Worm (Caenorhabditis elegans) whole organism, L1 larva: ENCODE data around the gene F54B3.4.
A peak's percentile ranks its signal among the peaks of the same experiment; 100 is the strongest.

Experiments used
- C16A3.4 ChIP-seq: fragments of 150-350 bp; optimal IDR thresholded peaks from 2 replicates; lab custom pipeline; 2014; ENCODE audit warnings: missing biosample characterization, missing genetic modification characterization
- C34B4.2 ChIP-seq: sonication (generic microtip); optimal IDR thresholded peaks from 2 replicates; lab custom pipeline; 2017; ENCODE audit warnings: mild to moderate bottlenecking, missing genetic modification characterization, missing compliant biosample characterization
- Y116A8C.19 ChIP-seq: sonication (generic microtip); optimal IDR thresholded peaks from 2 replicates; lab custom pipeline; 2016; ENCODE audit warnings: missing compliant biosample characterization, missing genetic modification characterization, borderline replicate concordance
- alr-1 ChIP-seq: fragments of 200-800 bp; sonication (Bioruptor generic); optimal IDR thresholded peaks from 2 replicates; lab custom pipeline; 2018; ENCODE audit warnings: borderline replicate concordance, mild to moderate bottlenecking, missing genetic modification characterization, missing compliant biosample characterization
- blmp-1 ChIP-seq: fragments of 150-350 bp; optimal IDR thresholded peaks from 2 replicates; lab custom pipeline; 2014; ENCODE audit warnings: missing biosample characterization, missing genetic modification characterization
- ceh-63 ChIP-seq: fragments of 200-800 bp; sonication (Bioruptor generic); optimal IDR thresholded peaks from 2 replicates; lab custom pipeline; 2018; ENCODE audit warnings: mild to moderate bottlenecking, missing genetic modification characterization, missing compliant biosample characterization
- ceh-82 ChIP-seq, 3 experiments: fragments of 150-350 bp in 1 of 3; sonication (generic microtip) in 2 of 3; optimal IDR thresholded peaks; 2 replicates each; lab custom pipeline; 2014 to 2017; ENCODE audit warnings: missing biosample characterization in 3 of 3, missing genetic modification characterization in 3 of 3
- ceh-88 ChIP-seq: fragments of 200-800 bp; sonication (Bioruptor generic); IDR thresholded peaks from 2 replicates; pipeline ENCODE4 v1.3.6; 2022; ENCODE audit warnings: missing genetic modification characterization, missing compliant biosample characterization
- ceh-90 ChIP-seq: sonication (generic microtip); optimal IDR thresholded peaks from 2 replicates; lab custom pipeline; 2016; ENCODE audit warnings: missing genetic modification characterization, missing compliant biosample characterization
- dpl-1 ChIP-seq, 3 experiments: fragments of 150-350 bp in 2 of 3; sonication (generic microtip) in 1 of 3; optimal IDR thresholded peaks; 2 replicates each; lab custom pipeline; 2014 to 2017; ENCODE audit warnings: missing biosample characterization in 3 of 3, missing genetic modification characterization in 3 of 3, missing genetic modification reagents in 3 of 3
- efl-1 ChIP-seq, 4 experiments: fragments of 150-350 bp; optimal IDR thresholded peaks in 3 of 4; peaks in 1 of 4; 1 replicate in 1 of 4; 2 replicates in 3 of 4; lab custom pipeline; 2014; ENCODE audit warnings: missing biosample characterization in 2 of 4, missing genetic modification characterization in 2 of 4, missing genetic modification reagents in 2 of 4
- efl-3 ChIP-seq: fragments of 200-800 bp; sonication (Bioruptor generic); optimal IDR thresholded peaks from 2 replicates; lab custom pipeline; 2018; ENCODE audit warnings: mild to moderate bottlenecking, missing genetic modification characterization, missing compliant biosample characterization
- elt-3 ChIP-seq, 6 experiments: fragments of 150-350 bp in 1 of 6; sonication (generic microtip); optimal IDR thresholded peaks; 2 replicates each; lab custom pipeline; 2017 to 2018; ENCODE audit warnings: missing biosample characterization in 6 of 6, missing genetic modification characterization in 6 of 6, inconsistent platforms in 1 of 6
- ets-5 ChIP-seq: fragments of 200-800 bp; sonication (Bioruptor generic); IDR thresholded peaks from 2 replicates; pipeline ENCODE4 v1.3.6; 2022; ENCODE audit warnings: missing genetic modification characterization, missing compliant biosample characterization
- fkh-10 ChIP-seq: sonication (generic microtip); optimal IDR thresholded peaks from 2 replicates; lab custom pipeline; 2017; ENCODE audit warnings: missing biosample characterization, missing genetic modification reagents, missing genetic modification characterization
- fkh-4 ChIP-seq: sonication (generic microtip); optimal IDR thresholded peaks from 2 replicates; lab custom pipeline; 2016; ENCODE audit warnings: missing compliant biosample characterization, missing genetic modification characterization, borderline replicate concordance
- hlh-17 ChIP-seq: fragments of 200-800 bp; sonication (Bioruptor generic); optimal IDR thresholded peaks from 2 replicates; lab custom pipeline; 2018; ENCODE audit warnings: missing genetic modification characterization, mild to moderate bottlenecking, missing compliant biosample characterization, moderate library complexity, borderline replicate concordance
- hlh-4 ChIP-seq: sonication (generic microtip); optimal IDR thresholded peaks from 2 replicates; lab custom pipeline; 2016; ENCODE audit warnings: mild to moderate bottlenecking, missing genetic modification characterization, missing compliant biosample characterization
- hpl-2 ChIP-seq: fragments of 150-350 bp; optimal IDR thresholded peaks from 2 replicates; lab custom pipeline; 2014; ENCODE audit warnings: missing biosample characterization, missing genetic modification reagents, missing genetic modification characterization
- irx-1 ChIP-seq: sonication (generic microtip); optimal IDR thresholded peaks from 2 replicates; lab custom pipeline; 2016; ENCODE audit warnings: missing genetic modification characterization, missing compliant biosample characterization
- jun-1 ChIP-seq: fragments of 150-350 bp; optimal IDR thresholded peaks from 2 replicates; lab custom pipeline; 2014; ENCODE audit warnings: missing biosample characterization, missing genetic modification reagents, missing genetic modification characterization
- lin-13 ChIP-seq: fragments of 150-350 bp; optimal IDR thresholded peaks from 2 replicates; lab custom pipeline; 2014; ENCODE audit warnings: missing biosample characterization, missing genetic modification reagents, missing genetic modification characterization
- lin-14 ChIP-seq: fragments of 200-800 bp; sonication (Bioruptor generic); optimal IDR thresholded peaks from 2 replicates; lab custom pipeline; 2018; ENCODE audit warnings: mild to moderate bottlenecking, missing genetic modification characterization, moderate library complexity, missing compliant biosample characterization
- lin-35 ChIP-seq, 2 experiments: fragments of 150-350 bp; optimal IDR thresholded peaks; 2 replicates each; lab custom pipeline; 2014; ENCODE audit warnings: missing biosample characterization in 2 of 2, missing genetic modification characterization in 2 of 2, missing genetic modification reagents in 2 of 2
- lin-39 ChIP-seq: fragments of 150-350 bp; optimal IDR thresholded peaks from 2 replicates; lab custom pipeline; 2014; ENCODE audit warnings: missing biosample characterization, missing genetic modification reagents, missing genetic modification characterization
- lsy-2 ChIP-seq, 2 experiments: fragments of 150-350 bp; optimal IDR thresholded peaks; 2 replicates each; lab custom pipeline; 2014; ENCODE audit warnings: missing biosample characterization in 2 of 2, missing genetic modification characterization in 2 of 2
- mab-9 ChIP-seq: fragments of 200-800 bp; sonication (Bioruptor generic); IDR thresholded peaks from 2 replicates; pipeline ENCODE4 v1.3.6; 2022; ENCODE audit warnings: missing genetic modification reagents, missing genetic modification characterization, missing compliant biosample characterization
- mdl-1 ChIP-seq, 2 experiments: fragments of 150-350 bp; optimal IDR thresholded peaks; 2 replicates each; lab custom pipeline; 2014 to 2017; ENCODE audit warnings: missing biosample characterization in 2 of 2, missing genetic modification characterization in 2 of 2, inconsistent platforms in 1 of 2
- mef-2 ChIP-seq: fragments of 150-350 bp; optimal IDR thresholded peaks from 2 replicates; lab custom pipeline; 2014; ENCODE audit warnings: missing biosample characterization, missing genetic modification characterization
- mep-1 ChIP-seq: fragments of 150-350 bp; optimal IDR thresholded peaks from 2 replicates; lab custom pipeline; 2014; ENCODE audit warnings: missing biosample characterization, missing genetic modification characterization
- nhr-19 ChIP-seq: fragments of 200-800 bp; sonication (Bioruptor generic); conservative IDR thresholded peaks from 2 replicates; pipeline ENCODE4 v1.3.6; 2022; ENCODE audit warnings: missing genetic modification characterization, missing compliant biosample characterization
- nhr-20 ChIP-seq: sonication (generic microtip); optimal IDR thresholded peaks from 2 replicates; lab custom pipeline; 2016; ENCODE audit warnings: mild to moderate bottlenecking, missing genetic modification characterization, missing compliant biosample characterization
- nhr-47 ChIP-seq: sonication (generic microtip); optimal IDR thresholded peaks from 2 replicates; lab custom pipeline; 2016; ENCODE audit warnings: mild to moderate bottlenecking, missing genetic modification characterization, moderate library complexity, missing compliant biosample characterization
- nhr-71 ChIP-seq: sonication (generic microtip); optimal IDR thresholded peaks from 2 replicates; lab custom pipeline; 2016; ENCODE audit warnings: mild to moderate bottlenecking, missing genetic modification characterization, moderate library complexity, missing compliant biosample characterization
- nhr-76 ChIP-seq: sonication (generic microtip); optimal IDR thresholded peaks from 2 replicates; lab custom pipeline; 2017; ENCODE audit warnings: missing biosample characterization, missing genetic modification characterization
- nhr-77 ChIP-seq: fragments of 150-350 bp; optimal IDR thresholded peaks from 2 replicates; lab custom pipeline; 2014; ENCODE audit warnings: missing biosample characterization, missing genetic modification characterization
- nhr-85 ChIP-seq: sonication (generic microtip); peaks from one replicate; lab custom pipeline; 2016; ENCODE audit warnings: missing genetic modification characterization, inconsistent platforms, missing compliant biosample characterization
- pax-3 ChIP-seq: fragments of 200-800 bp; sonication (Bioruptor generic); optimal IDR thresholded peaks from 2 replicates; lab custom pipeline; 2018; ENCODE audit warnings: mild to moderate bottlenecking, missing genetic modification characterization, moderate library complexity, missing compliant biosample characterization
- pqm-1 ChIP-seq: sonication (generic microtip); optimal IDR thresholded peaks from 3 replicates; lab custom pipeline; 2017; ENCODE audit warnings: missing biosample characterization, missing genetic modification characterization
- rnt-1 ChIP-seq: sonication (generic microtip); optimal IDR thresholded peaks from 2 replicates; lab custom pipeline; 2016; ENCODE audit warnings: mild to moderate bottlenecking, missing genetic modification characterization, moderate library complexity, missing compliant biosample characterization
- skn-1 ChIP-seq: fragments of 150-350 bp; optimal IDR thresholded peaks from 2 replicates; lab custom pipeline; 2014; ENCODE audit warnings: missing biosample characterization, missing genetic modification characterization
- snpc-4 ChIP-seq: fragments of 150-350 bp; optimal IDR thresholded peaks from 2 replicates; lab custom pipeline; 2014; ENCODE audit warnings: missing biosample characterization, missing genetic modification characterization
- snu-23 ChIP-seq: sonication (generic microtip); optimal IDR thresholded peaks from 2 replicates; lab custom pipeline; 2016; ENCODE audit warnings: missing genetic modification characterization, missing compliant biosample characterization
- sox-4 ChIP-seq: sonication (generic microtip); optimal IDR thresholded peaks from 2 replicates; lab custom pipeline; 2016; ENCODE audit warnings: missing genetic modification characterization, missing compliant biosample characterization
- tbx-2 ChIP-seq: sonication (generic microtip); optimal IDR thresholded peaks from 2 replicates; lab custom pipeline; 2016; ENCODE audit warnings: missing genetic modification characterization, missing compliant biosample characterization
- tlp-1 ChIP-seq: fragments of 150-350 bp; optimal IDR thresholded peaks from 2 replicates; lab custom pipeline; 2014; ENCODE audit warnings: missing biosample characterization, missing genetic modification characterization
- unc-130 ChIP-seq: fragments of 150-350 bp; optimal IDR thresholded peaks from 2 replicates; lab custom pipeline; 2017; ENCODE audit warnings: missing biosample characterization, missing genetic modification characterization, inconsistent platforms
- unc-62 ChIP-seq: fragments of 150-350 bp; optimal IDR thresholded peaks from 2 replicates; lab custom pipeline; 2014; ENCODE audit warnings: missing biosample characterization, missing genetic modification reagents, missing genetic modification characterization
- vab-15 ChIP-seq: sonication (generic microtip); optimal IDR thresholded peaks from 2 replicates; lab custom pipeline; 2017; ENCODE audit warnings: missing genotype, mild to moderate bottlenecking, missing genetic modification characterization, missing compliant biosample characterization
- zag-1 ChIP-seq: fragments of 150-350 bp; optimal IDR thresholded peaks from 2 replicates; lab custom pipeline; 2014; ENCODE audit warnings: missing biosample characterization, missing genetic modification characterization
- ztf-11 ChIP-seq, 2 experiments: sonication (generic microtip); optimal IDR thresholded peaks; 2 replicates each; lab custom pipeline; 2016 to 2017; ENCODE audit warnings: missing genetic modification characterization in 2 of 2, missing biosample characterization in 1 of 2, missing compliant biosample characterization in 1 of 2
- ztf-4 ChIP-seq: fragments of 150-350 bp; optimal IDR thresholded peaks from 2 replicates; lab custom pipeline; 2014; ENCODE audit warnings: missing biosample characterization, missing genetic modification characterization

The F54B3.4 gene

DNA sequence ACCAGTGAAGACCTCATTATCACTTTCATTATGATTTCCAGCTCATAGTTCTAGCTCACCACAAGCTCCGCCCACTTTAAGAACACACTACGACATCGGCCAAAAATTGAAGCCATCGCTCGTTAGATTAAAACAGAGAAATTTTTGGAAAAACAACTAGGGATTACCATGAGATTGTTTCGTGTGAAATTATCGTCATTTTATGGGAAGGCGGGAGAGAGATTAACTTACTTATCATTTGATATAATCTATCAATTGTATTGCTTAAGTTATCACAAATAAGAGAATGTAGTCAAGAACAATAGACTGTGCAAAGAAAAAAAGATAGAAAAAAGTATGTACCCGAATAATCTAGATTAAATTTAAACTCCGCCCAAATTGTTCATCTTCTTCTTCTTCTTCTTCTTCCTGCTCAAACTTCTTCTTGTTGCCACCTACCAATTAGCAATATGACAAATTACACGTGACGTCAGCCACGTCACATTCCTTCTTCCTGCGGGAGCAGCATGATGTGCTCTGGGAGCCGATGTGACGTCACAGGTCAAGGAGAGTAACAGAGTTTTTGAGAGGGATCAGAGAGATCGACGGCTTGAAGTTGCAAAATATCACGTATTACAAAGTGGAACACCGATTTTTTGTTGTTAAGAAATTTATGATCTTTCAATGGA lies 29.2 kb upstream of the F54B3.4 start, which contains the start of gene nep-26 (continued):
- no peak for TF ChIP-seq pax-3 (tag; lab: Kevin White, UChicago)
- no peak for TF ChIP-seq C34B4.2 (tag; lab: Kevin White, UChicago)
- TF ChIP-seq hpl-2 (GFP tag; lab: Kevin White, UChicago): no peak
- peak; percentile 85 for TF ChIP-seq rnt-1 (tag; lab: Kevin White, UChicago)
- TF ChIP-seq Y116A8C.19 (tag; lab: Kevin White, UChicago): no peak
- TF ChIP-seq alr-1 (tag; lab: Kevin White, UChicago): no peak
- no peak for TF ChIP-seq snpc-4 (tag; lab: Kevin White, UChicago)
- no peak for TF ChIP-seq sox-4
- TF ChIP-seq hlh-4 (tag; lab: Kevin White, UChicago): no peak
- peak in 1 of 2 experiments; percentile 9 for TF ChIP-seq lin-35 (GFP tag; optimal IDR thresholded peaks at IDR 0.05; lab: Kevin White, UChicago)
- TF ChIP-seq tbx-2: peak; percentile 41
- TF ChIP-seq ceh-63: no peak
- TF ChIP-seq mdl-1 (tag; optimal IDR thresholded peaks at IDR 0.05; lab: Kevin White, UChicago): peak in 1 of 2 experiments; percentile 63
- no peak for TF ChIP-seq ceh-82 (tag; optimal IDR thresholded peaks at IDR 0.05; lab: Kevin White, UChicago)
- TF ChIP-seq nhr-19 (GFP tag; lab: Robert Waterston, UW): peak; percentile 78
- no peak for TF ChIP-seq mep-1 (tag; lab: Kevin White, UChicago)
- TF ChIP-seq efl-1 (optimal IDR thresholded peaks at IDR 0.05; lab: Kevin White, UChicago): peak in 1 of 2 experiments; percentile 39
- no peak for TF ChIP-seq efl-1 (GFP tag; optimal IDR thresholded peaks at IDR 0.05 in 1 of 2; lab: Kevin White, UChicago)
- TF ChIP-seq fkh-4 (tag; lab: Kevin White, UChicago): no peak
- TF ChIP-seq nhr-77 (tag; lab: Kevin White, UChicago): no peak
- no peak for TF ChIP-seq nhr-85 (tag; lab: Kevin White, UChicago)
- TF ChIP-seq jun-1 (tag; lab: Kevin White, UChicago): no peak
- peak; percentile 64 for TF ChIP-seq unc-130 (tag; lab: Kevin White, UChicago)
- TF ChIP-seq ceh-88 (GFP tag; lab: Robert Waterston, UW): no peak
- no peak for TF ChIP-seq vab-15 (tag; lab: Kevin White, UChicago)
- no peak for TF ChIP-seq zag-1 (tag; lab: Kevin White, UChicago)
- TF ChIP-seq nhr-47 (tag; lab: Kevin White, UChicago): peak; percentile 30
- TF ChIP-seq fkh-10 (GFP tag; lab: Kevin White, UChicago): no peak
- peak; percentile 21 to 40 for TF ChIP-seq lsy-2 (tag; optimal IDR thresholded peaks at IDR 0.05; lab: Kevin White, UChicago)
- TF ChIP-seq snu-23 (GFP tag; lab: Kevin White, UChicago): peak; percentile 51
- TF ChIP-seq nhr-71: peak; percentile 90
- no peak for TF ChIP-seq elt-3 (tag; optimal IDR thresholded peaks at IDR 0.05; lab: Kevin White, UChicago)
- no peak for TF ChIP-seq mef-2 (tag; lab: Kevin White, UChicago)
- no peak for TF ChIP-seq irx-1 (tag; lab: Kevin White, UChicago)
- peak; percentile 80 for TF ChIP-seq lin-39 (tag; lab: Kevin White, UChicago)
- peak; percentile 24 for TF ChIP-seq lin-13
- TF ChIP-seq hlh-17 (GFP tag; lab: Kevin White, UChicago): no peak
- TF ChIP-seq ztf-11 (tag; optimal IDR thresholded peaks at IDR 0.05; lab: Kevin White, UChicago): no peak
- no peak for TF ChIP-seq mab-9
- no peak for TF ChIP-seq unc-62 (GFP tag; lab: Kevin White, UChicago)
- no peak for TF ChIP-seq skn-1 (tag; lab: Kevin White, UChicago)
- peak; percentile 81 for TF ChIP-seq lin-14
- TF ChIP-seq C16A3.4 (tag; lab: Kevin White, UChicago): no peak
- peak; percentile 77 for TF ChIP-seq ztf-4 (tag; lab: Kevin White, UChicago)
- TF ChIP-seq nhr-20 (tag; lab: Kevin White, UChicago): peak; percentile 66
- TF ChIP-seq nhr-76: no peak
- peak in 1 of 3 experiments; percentile 11 for TF ChIP-seq dpl-1 (GFP tag; optimal IDR thresholded peaks at IDR 0.05; lab: Kevin White, UChicago)
- no peak for TF ChIP-seq tlp-1
- no peak for TF ChIP-seq ets-5 (GFP tag; lab: Robert Waterston, UW)
- no peak for TF ChIP-seq pqm-1 (tag; lab: Kevin White, UChicago)
- TF ChIP-seq blmp-1 (tag; lab: Kevin White, UChicago): no peak
- no peak for TF ChIP-seq ceh-90 (tag; lab: Kevin White, UChicago)
- TF ChIP-seq efl-3 (GFP tag; lab: Kevin White, UChicago): no peak
